Worm (Caenorhabditis elegans) whole organism, late embryonic: ENCODE measurements around the gene nhr-120.
A peak's percentile ranks its signal among the peaks of the same experiment; 100 is the strongest.

Experiments used
- F13H6.1 ChIP-seq: sonication (generic microtip); optimal IDR thresholded peaks from 2 replicates; lab custom pipeline; 2016; ENCODE audit warnings: missing genetic modification characterization, missing compliant biosample characterization
- K09A11.1 ChIP-seq: sonication (generic microtip); optimal IDR thresholded peaks from 2 replicates; lab custom pipeline; 2017; ENCODE audit warnings: antibody characterized with exemption, mild to moderate bottlenecking, missing genetic modification characterization, missing compliant biosample characterization; ENCODE audit not compliant: insufficient read depth
- ahr-1 ChIP-seq: sonication (generic microtip); optimal IDR thresholded peaks from 2 replicates; lab custom pipeline; 2016; ENCODE audit warnings: missing genetic modification characterization, missing compliant biosample characterization
- ama-1 ChIP-seq: fragments of 150-350 bp; optimal IDR thresholded peaks from 2 replicates; lab custom pipeline; 2014
- ceh-14 ChIP-seq: sonication (generic microtip); optimal IDR thresholded peaks from 2 replicates; lab custom pipeline; 2016; ENCODE audit warnings: missing genotype, missing genetic modification characterization, missing compliant biosample characterization
- ceh-19 ChIP-seq: fragments of 200-800 bp; sonication (Bioruptor generic); optimal IDR thresholded peaks from 2 replicates; lab custom pipeline; 2018; ENCODE audit warnings: mild to moderate bottlenecking, missing genetic modification characterization, missing compliant biosample characterization
- ceh-2 ChIP-seq: sonication (generic microtip); optimal IDR thresholded peaks from 2 replicates; lab custom pipeline; 2016; ENCODE audit warnings: missing genotype, missing genetic modification characterization, missing compliant biosample characterization
- ceh-31 ChIP-seq: sonication (generic microtip); optimal IDR thresholded peaks from 2 replicates; lab custom pipeline; 2016; ENCODE audit warnings: missing genetic modification characterization, missing compliant biosample characterization
- ceh-34 ChIP-seq: sonication (generic microtip); optimal IDR thresholded peaks from 2 replicates; lab custom pipeline; 2016; ENCODE audit warnings: mild to moderate bottlenecking, missing genetic modification characterization, missing compliant biosample characterization
- ceh-48 ChIP-seq: sonication (generic microtip); optimal IDR thresholded peaks from 2 replicates; lab custom pipeline; 2016; ENCODE audit warnings: missing genetic modification characterization, inconsistent platforms, missing compliant biosample characterization
- ceh-6 ChIP-seq: fragments of 200-800 bp; sonication (Bioruptor generic); optimal IDR thresholded peaks from 2 replicates; lab custom pipeline; 2018; ENCODE audit warnings: mild to moderate bottlenecking, missing genetic modification characterization, missing compliant biosample characterization
- che-1 ChIP-seq: sonication (generic microtip); optimal IDR thresholded peaks from 2 replicates; lab custom pipeline; 2016; ENCODE audit warnings: mild to moderate bottlenecking, missing genetic modification characterization, missing compliant biosample characterization
- ets-4 ChIP-seq: sonication (generic microtip); optimal IDR thresholded peaks from 2 replicates; lab custom pipeline; 2016; ENCODE audit warnings: missing genetic modification characterization, missing compliant biosample characterization
- eyg-1 ChIP-seq: sonication (generic microtip); optimal IDR thresholded peaks from 2 replicates; lab custom pipeline; 2016; ENCODE audit warnings: missing genotype, missing genetic modification characterization, missing compliant biosample characterization
- fkh-10 ChIP-seq: fragments of 150-350 bp; optimal IDR thresholded peaks from 2 replicates; lab custom pipeline; 2014; ENCODE audit warnings: missing biosample characterization, missing genetic modification reagents, missing genetic modification characterization
- gmeb-2 ChIP-seq: sonication (generic microtip); optimal IDR thresholded peaks from 2 replicates; lab custom pipeline; 2016; ENCODE audit warnings: missing genetic modification characterization, inconsistent platforms, missing compliant biosample characterization
- hlh-13 ChIP-seq: fragments of 200-800 bp; sonication (Bioruptor generic); optimal IDR thresholded peaks from 2 replicates; lab custom pipeline; 2018; ENCODE audit warnings: mild to moderate bottlenecking, missing genetic modification characterization, missing compliant biosample characterization
- hlh-15 ChIP-seq: sonication (generic microtip); optimal IDR thresholded peaks from 2 replicates; lab custom pipeline; 2016; ENCODE audit warnings: missing genetic modification characterization, missing compliant biosample characterization
- lim-6 ChIP-seq: sonication (generic microtip); optimal IDR thresholded peaks from 2 replicates; lab custom pipeline; 2016; ENCODE audit warnings: missing genetic modification characterization, missing compliant biosample characterization
- lin-11 ChIP-seq: fragments of 200-800 bp; sonication (Bioruptor generic); optimal IDR thresholded peaks from 2 replicates; lab custom pipeline; 2018; ENCODE audit warnings: mild to moderate bottlenecking, missing genetic modification characterization, missing compliant biosample characterization
- mec-3 ChIP-seq: sonication (generic microtip); optimal IDR thresholded peaks from 2 replicates; lab custom pipeline; 2016; ENCODE audit warnings: borderline replicate concordance, missing genetic modification characterization, missing compliant biosample characterization
- odd-2 ChIP-seq: sonication (generic microtip); optimal IDR thresholded peaks from 2 replicates; lab custom pipeline; 2017; ENCODE audit warnings: antibody characterized with exemption, mild to moderate bottlenecking, missing genetic modification characterization, missing compliant biosample characterization
- pag-3 ChIP-seq: sonication (generic microtip); optimal IDR thresholded peaks from 2 replicates; lab custom pipeline; 2016; ENCODE audit warnings: missing compliant biosample characterization, missing genetic modification characterization, borderline replicate concordance
- pha-2 ChIP-seq: sonication (generic microtip); optimal IDR thresholded peaks from 2 replicates; lab custom pipeline; 2017; ENCODE audit warnings: mild to moderate bottlenecking, missing genetic modification characterization, missing compliant biosample characterization
- pha-4 ChIP-seq: fragments of 150-350 bp; optimal IDR thresholded peaks from 2 replicates; lab custom pipeline; 2018; ENCODE audit warnings: missing biosample characterization, missing genetic modification reagents, missing genetic modification characterization
- ref-2 ChIP-seq: sonication (generic microtip); optimal IDR thresholded peaks from 2 replicates; lab custom pipeline; 2016; ENCODE audit warnings: missing genetic modification characterization, missing compliant biosample characterization
- rnt-1 ChIP-seq: sonication (generic microtip); optimal IDR thresholded peaks from 2 replicates; lab custom pipeline; 2016; ENCODE audit warnings: missing genetic modification characterization, missing compliant biosample characterization
- sdc-2 ChIP-seq: sonication (generic microtip); optimal IDR thresholded peaks from 2 replicates; lab custom pipeline; 2016; ENCODE audit warnings: missing genotype, missing genetic modification characterization, missing compliant biosample characterization
- sox-2 ChIP-seq: fragments of 200-800 bp; sonication (Bioruptor generic); IDR thresholded peaks from 2 replicates; pipeline ENCODE4 v1.3.6; 2022; ENCODE audit warnings: missing genetic modification reagents, missing genetic modification characterization, missing compliant biosample characterization
- sox-4 ChIP-seq: sonication (generic microtip); optimal IDR thresholded peaks from 2 replicates; lab custom pipeline; 2017; ENCODE audit warnings: mild to moderate bottlenecking, missing genetic modification characterization, inconsistent platforms, missing compliant biosample characterization
- syd-9 ChIP-seq: sonication (generic microtip); optimal IDR thresholded peaks from 2 replicates; lab custom pipeline; 2016; ENCODE audit warnings: mild to moderate bottlenecking, missing genetic modification characterization, moderate library complexity, missing compliant biosample characterization
- tbx-2 ChIP-seq: sonication (generic microtip); optimal IDR thresholded peaks from 2 replicates; lab custom pipeline; 2016; ENCODE audit warnings: missing genetic modification characterization, missing compliant biosample characterization
- ttx-3 ChIP-seq: sonication (generic microtip); optimal IDR thresholded peaks from 2 replicates; lab custom pipeline; 2016; ENCODE audit warnings: missing genetic modification reagents, missing genetic modification characterization, missing compliant biosample characterization
- unc-3 ChIP-seq, 2 experiments: fragments of 200-800 bp in 1 of 2; sonication (Bioruptor generic) in 1 of 2; sonication (generic microtip) in 1 of 2; conservative IDR thresholded peaks in 1 of 2; optimal IDR thresholded peaks in 1 of 2; 2 replicates each; pipeline versions ENCODE4 v1.3.6 to Lab custom; 2016 to 2022; ENCODE audit warnings: missing compliant biosample characterization in 2 of 2, missing genetic modification characterization in 2 of 2, missing genetic modification reagents in 1 of 2
- unc-55 ChIP-seq: sonication (generic microtip); optimal IDR thresholded peaks from 2 replicates; lab custom pipeline; 2017; ENCODE audit warnings: missing biosample characterization, missing genetic modification reagents, missing genetic modification characterization
- unc-86 ChIP-seq: sonication (generic microtip); optimal IDR thresholded peaks from 2 replicates; lab custom pipeline; 2016; ENCODE audit warnings: missing genetic modification characterization, missing compliant biosample characterization

Gene nhr-120

ce11 chrX:6640570-6641199, at the start of gene nhr-120:
nhr-120 (minus strand) TSS chrX:6640620.
- TF ChIP-seq pag-3 (tag; lab: Kevin White, UChicago) (no peak), gmeb-2 (tag; lab: Kevin White, UChicago) (no peak), odd-2 (tag; lab: Kevin White, UChicago) (no peak), eyg-1 (no peak), ets-4 (tag; lab: Kevin White, UChicago) (no peak), ceh-31 (tag; lab: Kevin White, UChicago) (no peak), unc-86 (no peak), ttx-3 (tag; lab: Kevin White, UChicago) (no peak), K09A11.1 (tag; lab: Kevin White, UChicago) (no peak)
- TF ChIP-seq, all 69 proteins: peak for 0

ce11 chrX:6689985-6690384, 49.6 kb upstream of the nhr-120 start, which contains the start of gene F38B6.6:
F38B6.6 (minus strand) TSS chrX:6690085.
- no peak for TF ChIP-seq ref-2 (tag; lab: Kevin White, UChicago)
- no peak for TF ChIP-seq hlh-13 (GFP tag; lab: Kevin White, UChicago)
- no peak for TF ChIP-seq pha-2
- TF ChIP-seq sdc-2, result no peak
- TF ChIP-seq tbx-2 (tag; lab: Kevin White, UChicago), result no peak
- no peak for TF ChIP-seq fkh-10 (GFP tag; lab: Kevin White, UChicago)
- TF ChIP-seq lin-11 (tag; lab: Kevin White, UChicago), result no peak

ce11 chrX:6688953-6689562, 48.6 kb upstream of the nhr-120 start:
- TF ChIP-seq pha-4, result no peak
- no peak for TF ChIP-seq che-1
- TF ChIP-seq unc-55 (GFP tag; lab: Kevin White, UChicago), result peak; percentile 0
- no peak for TF ChIP-seq ceh-48 (tag; lab: Kevin White, UChicago)
- peak; percentile 83 for TF ChIP-seq ceh-34
- no peak for TF ChIP-seq unc-3 (GFP tag; conservative IDR thresholded peaks at IDR 0.05; lab: Robert Waterston, UW)
- TF ChIP-seq unc-3 (tag; optimal IDR thresholded peaks at IDR 0.05; lab: Kevin White, UChicago), result no peak
- TF ChIP-seq, all 69 proteins: peak for 2

- TF ChIP-seq ceh-2, result no peak
- TF ChIP-seq lim-6 (tag; lab: Kevin White, UChicago), result peak; percentile 74
Measured at ce11 chrX:6687756-6688155, 47.3 kb upstream of the nhr-120 start.

ce11 chrX:6687345-6687744, 46.9 kb upstream of the nhr-120 start:
- no peak for TF ChIP-seq hlh-15 (tag; lab: Kevin White, UChicago)
- no peak for TF ChIP-seq che-1
- no peak for TF ChIP-seq ceh-6 (GFP tag; lab: Kevin White, UChicago)
- no peak for TF ChIP-seq ahr-1
- no peak for TF ChIP-seq mec-3 (tag; lab: Kevin White, UChicago)
- no peak for TF ChIP-seq sox-2
- no peak for TF ChIP-seq ama-1 (lab: Kevin White, UChicago)
- no peak for TF ChIP-seq ceh-14 (tag; lab: Kevin White, UChicago)
- no peak for TF ChIP-seq F13H6.1 (tag; lab: Kevin White, UChicago)
- TF ChIP-seq ceh-19 (GFP tag; lab: Kevin White, UChicago), result no peak
- TF ChIP-seq syd-9 (tag; lab: Kevin White, UChicago), result no peak
- no peak for TF ChIP-seq lin-11 (tag; lab: Kevin White, UChicago)
- no peak for TF ChIP-seq sox-4 (tag; lab: Kevin White, UChicago)
- no peak for TF ChIP-seq rnt-1
- no peak for TF ChIP-seq ttx-3 (tag; lab: Kevin White, UChicago)
